Worm (Caenorhabditis elegans) whole organism, L4 larva: ENCODE measurements around the gene srh-16.

Experiments used
- T20F7.1 ChIP-seq: fragments of 200-800 bp; sonication (Bioruptor generic); optimal IDR thresholded peaks from 2 replicates; lab custom pipeline; 2018; ENCODE audit warnings: mild to moderate bottlenecking, missing genetic modification characterization, missing compliant biosample characterization
- Y48G9A.11 ChIP-seq: fragments of 200-800 bp; sonication (Bioruptor generic); IDR thresholded peaks from 2 replicates; pipeline ENCODE4 v1.3.6; 2022; ENCODE audit warnings: missing genetic modification reagents, missing genetic modification characterization, missing compliant biosample characterization
- ZK546.5 ChIP-seq, 2 experiments: sonication (generic microtip); optimal IDR thresholded peaks; 2 replicates each; lab custom pipeline; 2017; ENCODE audit warnings: missing biosample characterization in 2 of 2, missing genetic modification characterization in 2 of 2
- aha-1 ChIP-seq: fragments of 150-350 bp; peaks from one replicate; lab custom pipeline; 2014; ENCODE audit warnings: missing biosample characterization, missing genetic modification characterization
- ama-1 ChIP-seq: fragments of 150-350 bp; optimal IDR thresholded peaks from 2 replicates; lab custom pipeline; 2014; ENCODE audit warnings: inconsistent platforms, mixed read lengths
- ceh-28 ChIP-seq: fragments of 150-350 bp; optimal IDR thresholded peaks from 2 replicates; lab custom pipeline; 2014; ENCODE audit warnings: missing biosample characterization, missing genetic modification reagents, missing genetic modification characterization
- ceh-44 ChIP-seq: fragments of 200-800 bp; sonication (Bioruptor generic); IDR thresholded peaks from 2 replicates; pipeline ENCODE4 v1.3.6; 2022; ENCODE audit warnings: missing genetic modification reagents, missing genetic modification characterization, missing compliant biosample characterization
- ces-1 ChIP-seq: fragments of 150-350 bp; sonication (generic microtip); optimal IDR thresholded peaks from 4 replicates; lab custom pipeline; 2014; ENCODE audit warnings: missing biosample characterization, missing genetic modification reagents, missing genetic modification characterization
- ctbp-1 ChIP-seq: fragments of 200-800 bp; sonication (Bioruptor generic); IDR thresholded peaks from 2 replicates; pipeline ENCODE4 v1.3.6; 2022; ENCODE audit warnings: missing genetic modification reagents, missing genetic modification characterization, missing compliant biosample characterization
- daf-12 ChIP-seq: fragments of 150-350 bp; optimal IDR thresholded peaks from 2 replicates; lab custom pipeline; 2014; ENCODE audit warnings: missing biosample characterization, missing genetic modification reagents, missing genetic modification characterization
- daf-16 ChIP-seq, 3 experiments: sonication (generic microtip); optimal IDR thresholded peaks; 2 replicates each; lab custom pipeline; 2016 to 2017; ENCODE audit warnings: missing genetic modification characterization in 3 of 3, missing genetic modification reagents in 3 of 3, mild to moderate bottlenecking in 2 of 3, missing compliant biosample characterization in 2 of 3, missing biosample characterization in 1 of 3, moderate library complexity in 1 of 3
- daf-8 ChIP-seq: fragments of 200-800 bp; sonication (Bioruptor generic); IDR thresholded peaks from 2 replicates; pipeline ENCODE4 v1.3.6; 2022; ENCODE audit warnings: missing genetic modification characterization, missing compliant biosample characterization
- dmd-6 ChIP-seq: fragments of 200-800 bp; sonication (Bioruptor generic); IDR thresholded peaks from 2 replicates; pipeline ENCODE4 v1.3.6; 2022; ENCODE audit warnings: missing genetic modification reagents, missing genetic modification characterization, missing compliant biosample characterization
- dmd-8 ChIP-seq: fragments of 200-800 bp; sonication (Bioruptor generic); IDR thresholded peaks from 2 replicates; pipeline ENCODE4 v1.3.6; 2022; ENCODE audit warnings: missing genetic modification characterization, missing compliant biosample characterization
- duxl-1 ChIP-seq: sonication (generic microtip); optimal IDR thresholded peaks from 2 replicates; lab custom pipeline; 2016; ENCODE audit warnings: mild to moderate bottlenecking, missing genetic modification characterization, moderate library complexity, missing compliant biosample characterization; ENCODE audit not compliant: poor library complexity
- dve-1 ChIP-seq: sonication (generic microtip); optimal IDR thresholded peaks from 2 replicates; lab custom pipeline; 2017; ENCODE audit warnings: antibody characterized with exemption, mild to moderate bottlenecking, missing genetic modification characterization, missing compliant biosample characterization; ENCODE audit not compliant: insufficient read depth
- gei-8 ChIP-seq: fragments of 200-800 bp; sonication (Bioruptor generic); optimal IDR thresholded peaks from 2 replicates; lab custom pipeline; 2018; ENCODE audit warnings: mild to moderate bottlenecking, missing genetic modification characterization, missing compliant biosample characterization
- hlh-11 ChIP-seq: fragments of 200-800 bp; sonication (Bioruptor generic); optimal IDR thresholded peaks from 2 replicates; lab custom pipeline; 2018; ENCODE audit warnings: mild to moderate bottlenecking, missing genetic modification characterization, missing compliant biosample characterization
- hlh-30 ChIP-seq: sonication (generic microtip); optimal IDR thresholded peaks from 2 replicates; lab custom pipeline; 2017; ENCODE audit warnings: antibody characterized with exemption, mild to moderate bottlenecking, missing genetic modification characterization, missing compliant biosample characterization; ENCODE audit not compliant: insufficient read depth
- hmg-1.1 ChIP-seq: fragments of 200-800 bp; sonication (Bioruptor generic); IDR thresholded peaks from 2 replicates; pipeline ENCODE4 v1.3.6; 2022; ENCODE audit warnings: missing genetic modification reagents, missing genetic modification characterization, missing compliant biosample characterization
- lin-1 ChIP-seq: fragments of 200-800 bp; sonication (Bioruptor generic); IDR thresholded peaks from 2 replicates; pipeline ENCODE4 v1.3.6; 2022; ENCODE audit warnings: missing genetic modification reagents, missing genetic modification characterization, missing compliant biosample characterization
- lin-39 ChIP-seq: fragments of 150-350 bp; optimal IDR thresholded peaks from 2 replicates; lab custom pipeline; 2014; ENCODE audit warnings: missing biosample characterization, missing genetic modification reagents, missing genetic modification characterization
- madf-9 ChIP-seq: fragments of 200-800 bp; sonication (Bioruptor generic); conservative IDR thresholded peaks from 2 replicates; pipeline ENCODE4 v1.3.6; 2022; ENCODE audit warnings: missing genetic modification reagents, missing genetic modification characterization, missing compliant biosample characterization
- mdl-1 ChIP-seq, 2 experiments: fragments of 150-350 bp in 1 of 2; sonication (generic microtip) in 1 of 2; optimal IDR thresholded peaks; 2 replicates each; lab custom pipeline; 2014 to 2017; ENCODE audit warnings: missing biosample characterization in 2 of 2, missing genetic modification characterization in 2 of 2
- mxl-3 ChIP-seq: fragments of 200-800 bp; sonication (Bioruptor generic); optimal IDR thresholded peaks from 2 replicates; lab custom pipeline; 2018; ENCODE audit warnings: mild to moderate bottlenecking, missing genetic modification characterization, missing compliant biosample characterization
- nhr-10 ChIP-seq: fragments of 150-350 bp; optimal IDR thresholded peaks from 2 replicates; lab custom pipeline; 2014; ENCODE audit warnings: missing biosample characterization, missing genetic modification characterization
- nhr-102 ChIP-seq: sonication (generic microtip); optimal IDR thresholded peaks from 2 replicates; lab custom pipeline; 2016; ENCODE audit warnings: mild to moderate bottlenecking, missing genetic modification characterization, moderate library complexity, missing compliant biosample characterization
- nhr-11 ChIP-seq: fragments of 150-350 bp; optimal IDR thresholded peaks from 2 replicates; lab custom pipeline; 2014; ENCODE audit warnings: missing biosample characterization, missing genetic modification characterization
- nhr-25 ChIP-seq: sonication (generic microtip); optimal IDR thresholded peaks from 2 replicates; lab custom pipeline; 2017; ENCODE audit warnings: missing genetic modification characterization, mild to moderate bottlenecking, missing compliant biosample characterization, antibody characterized with exemption, moderate library complexity, borderline replicate concordance; ENCODE audit not compliant: insufficient read depth
- nhr-28 ChIP-seq: fragments of 150-350 bp; optimal IDR thresholded peaks from 2 replicates; lab custom pipeline; 2014; ENCODE audit warnings: missing biosample characterization, missing genetic modification characterization
- nhr-41 ChIP-seq: fragments of 200-800 bp; sonication (Bioruptor generic); IDR thresholded peaks from 2 replicates; pipeline ENCODE4 v1.3.6; 2022; ENCODE audit warnings: missing genetic modification reagents, missing genetic modification characterization, missing compliant biosample characterization
- nhr-77 ChIP-seq: fragments of 150-350 bp; optimal IDR thresholded peaks from 2 replicates; lab custom pipeline; 2014; ENCODE audit warnings: missing biosample characterization, missing genetic modification characterization
- pha-4 ChIP-seq, 2 experiments: fragments of 150-350 bp in 1 of 2; fragments of 200-800 bp in 1 of 2; sonication (Bioruptor generic) in 1 of 2; IDR thresholded peaks in 1 of 2; optimal IDR thresholded peaks in 1 of 2; 2 replicates each; pipeline versions ENCODE4 v1.3.6 to Lab custom; 2014 to 2022; ENCODE audit warnings: missing genetic modification characterization in 2 of 2, missing genetic modification reagents in 2 of 2, missing biosample characterization in 1 of 2, missing compliant biosample characterization in 1 of 2
- pqm-1 ChIP-seq: sonication (generic microtip); optimal IDR thresholded peaks from 2 replicates; lab custom pipeline; 2017; ENCODE audit warnings: missing biosample characterization, missing genetic modification characterization
- set-16 ChIP-seq: fragments of 200-800 bp; sonication (Bioruptor generic); IDR thresholded peaks from 2 replicates; pipeline ENCODE4 v1.3.6; 2022; ENCODE audit warnings: missing genetic modification reagents, missing genetic modification characterization, missing compliant biosample characterization
- snpc-1.2 ChIP-seq: fragments of 200-800 bp; sonication (Bioruptor generic); IDR thresholded peaks from 2 replicates; pipeline ENCODE4 v1.3.6; 2022; ENCODE audit warnings: missing genetic modification reagents, missing genetic modification characterization, missing compliant biosample characterization
- spr-3 ChIP-seq: fragments of 200-800 bp; sonication (Bioruptor generic); optimal IDR thresholded peaks from 2 replicates; lab custom pipeline; 2018; ENCODE audit warnings: mild to moderate bottlenecking, missing genetic modification characterization, missing compliant biosample characterization
- unc-62 ChIP-seq, 3 experiments: fragments of 150-350 bp in 1 of 3; sonication (generic microtip); optimal IDR thresholded peaks in 2 of 3; peaks in 1 of 3; 1 replicate in 1 of 3; 2 replicates in 2 of 3; lab custom pipeline; 2014 to 2017; ENCODE audit warnings: missing biosample characterization in 3 of 3, missing genetic modification characterization in 3 of 3, missing genetic modification reagents in 3 of 3, missing genotype in 1 of 3
- zag-1 ChIP-seq: fragments of 150-350 bp; optimal IDR thresholded peaks from 2 replicates; lab custom pipeline; 2014; ENCODE audit warnings: missing biosample characterization, missing genetic modification characterization
- zip-11 ChIP-seq: fragments of 200-800 bp; sonication (Bioruptor generic); IDR thresholded peaks from 2 replicates; pipeline ENCODE4 v1.3.6; 2022; ENCODE audit warnings: missing genetic modification characterization, missing compliant biosample characterization
- ztf-11 ChIP-seq: fragments of 150-350 bp; optimal IDR thresholded peaks from 2 replicates; lab custom pipeline; 2014; ENCODE audit warnings: missing biosample characterization, missing genetic modification characterization

The srh-16 gene

DNA sequence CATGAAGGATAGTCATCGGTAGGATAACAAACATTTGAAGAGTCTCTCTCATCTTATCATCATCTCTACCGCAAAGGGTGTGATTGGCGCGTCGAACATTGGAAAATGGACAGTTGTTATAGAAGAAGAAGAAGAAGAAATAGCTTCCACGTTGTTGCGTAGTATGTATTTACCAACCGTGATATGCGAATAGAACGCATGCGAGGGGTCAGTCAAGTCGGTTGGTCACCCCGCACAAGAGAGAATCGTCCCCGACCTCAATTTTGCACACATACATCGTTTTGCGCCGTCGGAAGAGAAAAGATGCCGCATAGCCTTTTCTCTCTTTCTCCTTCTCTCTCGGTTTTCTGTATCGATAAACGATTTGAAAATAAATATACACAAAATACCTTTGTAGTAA is 3.4 kb downstream of the srh-16 start (continued):
- no peak for TF ChIP-seq nhr-10 (tag; lab: Kevin White, UChicago)
- TF ChIP-seq unc-62 (GFP tag; optimal IDR thresholded peaks at IDR 0.05 in 1 of 2; lab: Kevin White, UChicago): peak in 1 of 2 experiments; percentile 93
- no peak for TF ChIP-seq unc-62 (tag; optimal IDR thresholded peaks at IDR 0.05; lab: Kevin White, UChicago)
- TF ChIP-seq nhr-11 (tag; lab: Kevin White, UChicago): no peak
- TF ChIP-seq, all 104 proteins: peak for 5

DNA sequence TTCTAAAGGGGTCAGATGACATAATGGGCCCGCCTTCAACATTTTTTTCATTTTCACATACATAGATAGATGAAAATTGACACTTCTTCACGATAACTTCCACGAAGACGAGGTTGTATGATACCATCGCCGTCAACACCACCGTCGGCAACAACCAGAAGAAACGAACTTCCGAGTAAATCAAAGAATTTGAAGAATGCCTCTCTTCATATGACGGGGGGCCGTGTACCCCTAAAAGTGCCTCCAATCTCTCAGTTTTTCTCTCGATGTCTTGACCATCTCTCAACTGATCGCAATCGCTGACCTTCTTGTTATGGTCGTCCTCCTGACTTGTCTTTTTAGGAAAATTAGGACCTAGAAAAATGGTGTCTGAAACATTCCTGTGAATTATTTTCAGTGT is 3.9 kb downstream of the srh-16 start:
- TF ChIP-seq lin-39 (tag; lab: Kevin White, UChicago) (no peak), ceh-28 (tag; lab: Kevin White, UChicago) (no peak), hlh-30 (tag; lab: Kevin White, UChicago) (no peak), gei-8 (GFP tag; lab: Kevin White, UChicago) (no peak), zip-11 (GFP tag; lab: Robert Waterston, UW) (no peak), snpc-1.2 (GFP tag; lab: Robert Waterston, UW) (no peak), duxl-1 (no peak), nhr-41 (GFP tag; lab: Robert Waterston, UW) (no peak)
- TF ChIP-seq, all 104 proteins: peak for 0

DNA sequence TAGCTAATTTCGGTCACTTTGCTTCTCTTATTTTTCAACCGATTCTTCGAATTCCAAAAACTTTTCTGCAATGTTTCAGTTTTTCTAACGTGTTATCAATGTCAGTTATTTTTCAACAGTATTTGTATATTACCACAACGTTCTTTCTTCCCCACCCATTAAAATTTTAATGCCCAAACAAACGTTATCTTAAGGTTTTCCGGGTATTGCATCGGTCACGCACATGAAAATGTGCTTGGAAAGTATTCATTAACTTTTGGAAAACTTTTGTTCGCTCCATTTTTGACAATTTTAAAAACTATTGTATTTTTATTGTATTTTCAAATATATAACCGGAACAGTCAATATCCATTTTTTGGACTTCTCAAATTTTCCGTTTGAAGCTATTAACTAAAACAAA is 4.5 kb downstream of the srh-16 start:
- TF ChIP-seq nhr-77: peak; percentile 18
- TF ChIP-seq daf-16 (GFP tag; optimal IDR thresholded peaks at IDR 0.05; lab: Kevin White, UChicago): no peak
- peak; percentile 43 for TF ChIP-seq daf-16 (tag; optimal IDR thresholded peaks at IDR 0.05; lab: Kevin White, UChicago)
- peak; percentile 29 for TF ChIP-seq nhr-28 (tag; lab: Kevin White, UChicago)
- no peak for TF ChIP-seq madf-9
- 0 out of 2 replicates have a peak, but pooled peaks have one; percentile 25 for TF ChIP-seq dmd-6 (GFP tag; lab: Robert Waterston, UW)
- no peak for TF ChIP-seq mxl-3 (GFP tag; lab: Kevin White, UChicago)
- TF ChIP-seq pqm-1 (tag; lab: Kevin White, UChicago): peak; percentile 51
- peak; percentile 22 for TF ChIP-seq dve-1 (tag; lab: Kevin White, UChicago)

DNA sequence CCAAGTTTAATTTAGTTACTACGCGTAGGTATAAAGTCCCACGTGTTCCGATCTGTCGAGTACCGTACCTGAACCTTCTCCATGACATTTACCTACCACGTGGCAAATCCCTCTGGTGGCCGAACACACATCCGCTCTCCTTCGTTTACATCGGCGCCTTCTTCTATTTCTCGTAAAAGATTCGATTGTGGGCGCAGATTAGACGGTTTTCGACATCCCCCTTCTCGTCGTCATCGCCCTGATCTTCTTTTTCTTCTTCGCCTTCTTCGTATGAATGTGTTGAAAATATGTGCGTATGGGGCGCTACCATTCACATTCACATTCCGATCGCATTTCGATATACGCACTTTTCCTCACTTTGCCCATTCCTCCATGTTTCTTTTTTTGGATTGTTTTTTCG is 5.1 kb downstream of the srh-16 start:
- TF ChIP-seq pha-4 (GFP tag; IDR thresholded peaks at IDR 0.05; lab: Robert Waterston, UW) (no peak), pha-4 (tag; optimal IDR thresholded peaks at IDR 0.05; lab: Kevin White, UChicago) (no peak), set-16 (GFP tag; lab: Robert Waterston, UW) (no peak), mxl-3 (GFP tag; lab: Kevin White, UChicago) (peak; percentile 65), hlh-30 (tag; lab: Kevin White, UChicago) (peak; percentile 47), T20F7.1 (GFP tag; lab: Kevin White, UChicago) (no peak), ztf-11 (no peak), hlh-11 (peak; percentile 1), ctbp-1 (GFP tag; lab: Robert Waterston, UW) (no peak), spr-3 (GFP tag; lab: Kevin White, UChicago) (no peak), mdl-1 (tag; optimal IDR thresholded peaks at IDR 0.05; lab: Kevin White, UChicago) (peak in 1 of 2 experiments; percentile 29), ama-1 (no peak), ces-1 (GFP tag; lab: Kevin White, UChicago) (no peak), nhr-102 (no peak), duxl-1 (no peak), ZK546.5 (tag; optimal IDR thresholded peaks at IDR 0.05; lab: Kevin White, UChicago) (no peak)
- TF ChIP-seq, all 104 proteins: peak for 4

DNA sequence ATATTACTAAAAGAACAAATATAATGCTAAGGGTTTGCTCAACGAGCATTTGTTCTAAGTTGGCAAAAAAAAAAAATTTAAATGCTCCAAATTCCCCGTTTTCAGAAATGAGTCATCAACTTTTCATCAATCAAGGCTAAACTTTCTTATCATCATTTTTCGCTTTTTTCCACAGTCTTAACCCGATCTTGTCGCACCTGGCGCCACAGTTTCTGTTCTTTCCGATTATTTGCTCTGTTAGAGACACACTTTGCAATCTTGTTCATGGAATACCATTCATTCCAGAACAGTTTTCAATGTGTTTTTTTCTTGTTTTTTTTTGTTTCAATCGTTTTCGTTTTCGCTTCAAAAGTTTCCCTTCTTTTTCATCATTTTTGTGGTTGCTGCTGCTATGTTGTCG is 6.5 kb downstream of the srh-16 start:
- peak; percentile 42; the same call in 1 of the 2 replicates for TF ChIP-seq dmd-6 (GFP tag; lab: Robert Waterston, UW)
- TF ChIP-seq nhr-102: no peak
- TF ChIP-seq hmg-1.1 (GFP tag; lab: Robert Waterston, UW): no peak
- TF ChIP-seq Y48G9A.11 (GFP tag; lab: Robert Waterston, UW): no peak
- no peak for TF ChIP-seq daf-12 (tag; lab: Kevin White, UChicago)
- TF ChIP-seq lin-1 (GFP tag; lab: Robert Waterston, UW): no peak
- TF ChIP-seq pqm-1 (tag; lab: Kevin White, UChicago): peak; percentile 83
- TF ChIP-seq dmd-8 (GFP tag; lab: Robert Waterston, UW): no peak
- no peak for TF ChIP-seq zag-1 (tag; lab: Kevin White, UChicago)
- TF ChIP-seq nhr-41 (GFP tag; lab: Robert Waterston, UW): no peak
- no peak for TF ChIP-seq nhr-25 (tag; lab: Kevin White, UChicago)
- TF ChIP-seq unc-62 (GFP tag; optimal IDR thresholded peaks at IDR 0.05 in 1 of 2; lab: Kevin White, UChicago): peak in 1 of 2 experiments; percentile 83
- TF ChIP-seq unc-62 (tag; optimal IDR thresholded peaks at IDR 0.05; lab: Kevin White, UChicago): no peak
- peak; percentile 10 for TF ChIP-seq hlh-11
- TF ChIP-seq ama-1: no peak
- TF ChIP-seq aha-1 (tag; lab: Kevin White, UChicago): peak; percentile 70
- TF ChIP-seq nhr-28 (tag; lab: Kevin White, UChicago): peak; percentile 48
- TF ChIP-seq ceh-44 (GFP tag; lab: Robert Waterston, UW): no peak
- TF ChIP-seq daf-8 (GFP tag; lab: Robert Waterston, UW): no peak
